Fruit fly (Drosophila melanogaster): Measurements from ENCODE around the gene CG33229.

Gene CG33229

dm6 chr3L:212520-212919 is 11.1 kb upstream of the CG33229 start, which contains the start of the genes thoc7 and Dis3l2:
TSS of gene thoc7 (minus strand) at chr3L:212687.
TSS of gene Dis3l2 (plus strand) at chr3L:212709.
- TF ChIP-seq net (GFP tag; optimal IDR thresholded peaks at IDR 0.05) (no peak), CG4318 (GFP tag; optimal IDR thresholded peaks at IDR 0.05) (no peak), CG32006 (GFP tag; optimal IDR thresholded peaks at IDR 0.05) (no peak), Smox (GFP tag; optimal IDR thresholded peaks at IDR 0.05) (no peak), CG16779 (tag; optimal IDR thresholded peaks at IDR 0.05) (no peak), CG8632 (GFP tag; optimal IDR thresholded peaks at IDR 0.05) (no peak), CG31627 (GFP tag; optimal IDR thresholded peaks at IDR 0.05) (no peak), Gug (GFP tag; IDR thresholded peaks at IDR 0.05) (no peak)

- no peak for TF ChIP-seq Sox15 (GFP tag; optimal IDR thresholded peaks at IDR 0.05)
- TF ChIP-seq Lpt (GFP tag; optimal IDR thresholded peaks at IDR 0.05): no peak
- no peak for TF ChIP-seq CG6163 (GFP tag; IDR thresholded peaks at IDR 0.05)
- no peak for TF ChIP-seq CG10669 (GFP tag; optimal IDR thresholded peaks at IDR 0.05)
- TF ChIP-seq Eip75B (GFP tag; optimal IDR thresholded peaks at IDR 0.05): no peak
- no peak for TF ChIP-seq CG8319 (GFP tag; optimal IDR thresholded peaks at IDR 0.05)
- TF ChIP-seq pdm3 (GFP tag; optimal IDR thresholded peaks at IDR 0.05): no peak
- TF ChIP-seq CG4318 (GFP tag; optimal IDR thresholded peaks at IDR 0.05): no peak
- TF ChIP-seq esn (GFP tag; optimal IDR thresholded peaks at IDR 0.05): no peak
- TF ChIP-seq eg (GFP tag; IDR thresholded peaks at IDR 0.05): no peak
- TF ChIP-seq OdsH (GFP tag; optimal IDR thresholded peaks at IDR 0.05): no peak
- TF ChIP-seq Ets21C (GFP tag; optimal IDR thresholded peaks at IDR 0.05): no peak
Observed at dm6 chr3L:216325-216724, 7.3 kb upstream of the CG33229 start, which contains the start of gene Kaz1-ORFB. TSS of gene Kaz1-ORFB (plus strand) at chr3L:216625.

dm6 chr3L:217480-218118 is 6.1 kb upstream of the CG33229 start, which contains the start of gene CG13877:
TSS of gene CG13877 (plus strand) at chr3L:218068.
- TF ChIP-seq ss (GFP tag; optimal IDR thresholded peaks at IDR 0.05) (no peak), svp (GFP tag) (peak; percentile 92), CG34406 (GFP tag; optimal IDR thresholded peaks at IDR 0.05) (no peak), Ets96B (tag; optimal IDR thresholded peaks at IDR 0.05) (no peak), CG7368 (GFP tag; optimal IDR thresholded peaks at IDR 0.05) (no peak), achi (GFP tag; optimal IDR thresholded peaks at IDR 0.05) (no peak)

- TF ChIP-seq cyc (GFP tag; optimal IDR thresholded peaks at IDR 0.05) (no peak), CG3919 (GFP tag; optimal IDR thresholded peaks at IDR 0.05) (no peak), CG8119 (GFP tag; IDR thresholded peaks at IDR 0.05) (0 out of 3 replicates have a peak, but pooled peaks have one; percentile 23), Eip75B (GFP tag; optimal IDR thresholded peaks at IDR 0.05) (no peak), CG6163 (GFP tag; IDR thresholded peaks at IDR 0.05) (peak; percentile 39; the same call in 1 of the 3 replicates), Met (GFP tag; optimal IDR thresholded peaks at IDR 0.05) (peak; percentile 1), dsx (GFP tag; optimal IDR thresholded peaks at IDR 0.05; ENCODE audit: poor library complexity, severe bottlenecking) (peak; percentile 63), CG15336 (GFP tag; IDR thresholded peaks at IDR 0.05) (peak; percentile 8; the same call in 1 of the 2 replicates), CG7368 (GFP tag; optimal IDR thresholded peaks at IDR 0.05) (peak; percentile 26), CG9139 (GFP tag; optimal IDR thresholded peaks at IDR 0.05) (peak; percentile 41), Sox14 (GFP tag; optimal IDR thresholded peaks at IDR 0.05) (peak; percentile 71), CG8632 (GFP tag; optimal IDR thresholded peaks at IDR 0.05) (peak; percentile 1), eg (GFP tag; IDR thresholded peaks at IDR 0.05) (peak; percentile 42; the same call in 2 of the 3 replicates), CG10669 (GFP tag; optimal IDR thresholded peaks at IDR 0.05) (no peak), fkh (GFP tag; optimal IDR thresholded peaks at IDR 0.05) (peak; percentile 4), topi (GFP tag; optimal IDR thresholded peaks at IDR 0.05) (peak; percentile 15), OdsH (GFP tag; optimal IDR thresholded peaks at IDR 0.05) (no peak), fd59A (GFP tag; optimal IDR thresholded peaks at IDR 0.05) (no peak), lz (GFP tag; optimal IDR thresholded peaks at IDR 0.05) (no peak), CG1621 (tag; optimal IDR thresholded peaks at IDR 0.05) (peak; percentile 62), svp (GFP tag) (peak; percentile 80), vri (GFP tag; optimal IDR thresholded peaks at IDR 0.05) (peak; percentile 41), Eip78C (GFP tag) (peak; percentile 59), CG6808 (GFP tag; optimal IDR thresholded peaks at IDR 0.05) (peak; percentile 2), CG16779 (tag; optimal IDR thresholded peaks at IDR 0.05) (no peak), dac (GFP tag; optimal IDR thresholded peaks at IDR 0.05) (no peak)
Observed at dm6 chr3L:224004-224951, 626 bp downstream of the CG33229 start.
